Fruit fly (Drosophila melanogaster) Kc167 (cell line): ENCODE measurements around the gene Ugt35E1.

Source experiments
- Myc ChIP-seq: fragments of >200 bp; optimal IDR thresholded peaks from 2 replicates; lab custom pipeline; 2017; ENCODE audit warnings: missing external identifiers
- Sin3A ChIP-seq: fragments of >200 bp; optimal IDR thresholded peaks from 2 replicates; lab custom pipeline; 2018; ENCODE audit warnings: missing external identifiers
- h ChIP-seq: fragments of >200 bp; optimal IDR thresholded peaks from 3 replicates; lab custom pipeline; 2018; ENCODE audit warnings: missing external identifiers
- psq ChIP-seq: fragments of >200 bp; optimal IDR thresholded peaks from 2 replicates; lab custom pipeline; 2017; ENCODE audit warnings: missing external identifiers

DNA sequence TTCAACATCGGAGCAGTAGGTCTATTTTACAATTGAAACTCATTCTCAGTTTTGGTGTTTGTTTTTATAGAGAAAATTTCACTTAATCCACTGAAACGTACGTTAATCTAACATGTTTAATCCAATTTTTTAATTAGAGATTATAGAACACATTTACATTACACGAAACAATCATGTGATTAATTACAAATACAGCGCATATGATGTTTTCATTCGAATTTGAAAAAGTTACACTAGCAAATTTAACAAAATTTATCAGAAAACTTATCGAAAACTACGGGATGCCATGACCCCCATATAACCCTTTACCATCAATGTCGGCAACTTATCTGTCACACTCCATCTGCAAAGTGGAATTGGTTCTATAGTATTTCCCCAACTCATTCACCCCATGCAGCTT lies 20.7 kb downstream of the Ugt35E1 start, which contains the start of gene CheA86a:
- TF ChIP-seq psq (lab: Kevin White, UChicago) (no peak), h (lab: Kevin White, UChicago) (no peak), Sin3A (no peak), Myc (lab: Kevin White, UChicago) (no peak)
